Worm (Caenorhabditis elegans): ENCODE results near the gene cisd-1.

cisd-1 gene

ce11 chrII:11469574-11470108 is at the start of gene cisd-1:
Gene cisd-1, minus strand, starts transcription at chrII:11469624.
- TF ChIP-seq ztf-11 (tag; optimal IDR thresholded peaks at IDR 0.05) (no peak), ham-2 (GFP tag; optimal IDR thresholded peaks at IDR 0.05) (no peak)

- no peak for TF ChIP-seq unc-120 (tag; optimal IDR thresholded peaks at IDR 0.05; ENCODE audit: poor library complexity, severe bottlenecking)
- no peak for TF ChIP-seq unc-62 (GFP tag; optimal IDR thresholded peaks at IDR 0.05)
- no peak for TF ChIP-seq nhr-76 (tag; optimal IDR thresholded peaks at IDR 0.05)
- no peak for TF ChIP-seq mls-2 (tag; optimal IDR thresholded peaks at IDR 0.05)
- TF ChIP-seq elt-1 (tag; optimal IDR thresholded peaks at IDR 0.05; ENCODE audit: borderline replicate concordance, insufficient read depth), result no peak
- no peak for TF ChIP-seq nhr-237 (tag; optimal IDR thresholded peaks at IDR 0.05)
- no peak for TF ChIP-seq ztf-11 (tag; optimal IDR thresholded peaks at IDR 0.05)
- TF ChIP-seq ceh-43 (GFP tag; optimal IDR thresholded peaks at IDR 0.05), result no peak
- TF ChIP-seq ham-2 (GFP tag; optimal IDR thresholded peaks at IDR 0.05), result no peak
- no peak for TF ChIP-seq unc-39 (tag; optimal IDR thresholded peaks at IDR 0.05)
- TF ChIP-seq elt-3 (tag; optimal IDR thresholded peaks at IDR 0.05), result no peak
- TF ChIP-seq bed-3 (GFP tag; optimal IDR thresholded peaks at IDR 0.05), result no peak
- TF ChIP-seq lin-32 (GFP tag; optimal IDR thresholded peaks at IDR 0.05), result no peak
- TF ChIP-seq nhr-12 (tag; optimal IDR thresholded peaks at IDR 0.05), result no peak
- no peak for TF ChIP-seq tbx-8 (GFP tag; optimal IDR thresholded peaks at IDR 0.05)
- TF ChIP-seq snpc-4 (tag; optimal IDR thresholded peaks at IDR 0.05), result no peak
- no peak for TF ChIP-seq lsy-2 (tag; optimal IDR thresholded peaks at IDR 0.05)
- TF ChIP-seq lin-13 (tag; optimal IDR thresholded peaks at IDR 0.05), result no peak
These were observed 48.8 kb upstream of the cisd-1 start, which contains the start of gene B0334.10 for ce11 chrII:11518184-11518583. Gene B0334.10, plus strand, starts transcription at chrII:11518484.

ce11 chrII:11514775-11515174 is 45.4 kb upstream of the cisd-1 start, which contains the start of gene srh-44:
Gene srh-44, plus strand, starts transcription at chrII:11515075.
- TF ChIP-seq blmp-1 (tag; optimal IDR thresholded peaks at IDR 0.05) (no peak), drap-1 (GFP tag; optimal IDR thresholded peaks at IDR 0.05) (no peak), elt-3 (tag; optimal IDR thresholded peaks at IDR 0.05) (no peak), nhr-28 (tag; optimal IDR thresholded peaks at IDR 0.05) (no peak), ceh-39 (tag; optimal IDR thresholded peaks at IDR 0.05) (no peak), zip-8 (tag; optimal IDR thresholded peaks at IDR 0.05) (no peak), nhr-12 (tag; optimal IDR thresholded peaks at IDR 0.05) (no peak), cnd-1 (tag; optimal IDR thresholded peaks at IDR 0.05) (no peak), nhr-76 (tag; optimal IDR thresholded peaks at IDR 0.05) (no peak), sem-2 (GFP tag; optimal IDR thresholded peaks at IDR 0.05) (no peak), hlh-1 (tag; optimal IDR thresholded peaks at IDR 0.05) (no peak)

DNA sequence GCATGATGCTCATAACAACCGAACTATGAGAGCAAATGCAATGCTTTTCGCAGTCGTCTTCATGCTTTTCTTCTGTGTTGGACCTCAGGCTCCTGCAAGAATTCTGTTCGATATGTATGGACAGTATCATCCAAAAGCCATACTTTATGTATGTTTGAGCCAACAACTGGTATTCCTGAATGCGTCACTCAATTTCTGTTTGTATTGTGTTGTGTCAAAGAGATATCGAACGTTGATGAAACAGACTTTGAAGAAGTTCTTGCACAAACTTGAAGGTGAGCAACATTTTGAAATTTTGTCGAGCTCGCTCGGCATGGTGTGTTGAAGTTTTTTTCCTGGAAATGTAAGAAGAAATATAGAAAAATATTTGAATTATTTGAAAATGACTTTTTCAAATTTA is 43.5 kb upstream of the cisd-1 start:
- no peak for TF ChIP-seq nhr-237 (tag; optimal IDR thresholded peaks at IDR 0.05)
- no peak for TF ChIP-seq bed-3 (GFP tag; optimal IDR thresholded peaks at IDR 0.05)
- TF ChIP-seq ces-1 (GFP tag; optimal IDR thresholded peaks at IDR 0.05), result no peak
- TF ChIP-seq mab-5 (tag; optimal IDR thresholded peaks at IDR 0.05), result no peak
- no peak for TF ChIP-seq lin-13 (tag; optimal IDR thresholded peaks at IDR 0.05)
- no peak for TF ChIP-seq mls-2 (tag; optimal IDR thresholded peaks at IDR 0.05)

ce11 chrII:11510373-11510772 is 40.9 kb upstream of the cisd-1 start, which contains the start of gene npr-41:
Gene npr-41, plus strand, starts transcription at chrII:11510673.
- TF ChIP-seq ceh-43 (GFP tag; optimal IDR thresholded peaks at IDR 0.05), result no peak
- no peak for TF ChIP-seq snpc-4 (tag; optimal IDR thresholded peaks at IDR 0.05)
- no peak for TF ChIP-seq nhr-2 (tag; optimal IDR thresholded peaks at IDR 0.05)
- no peak for TF ChIP-seq elt-1 (tag; optimal IDR thresholded peaks at IDR 0.05; ENCODE audit: borderline replicate concordance, insufficient read depth)
- no peak for TF ChIP-seq ceh-39 (tag; optimal IDR thresholded peaks at IDR 0.05)
- TF ChIP-seq ztf-11 (tag; optimal IDR thresholded peaks at IDR 0.05), result no peak
- no peak for TF ChIP-seq hlh-1 (tag; optimal IDR thresholded peaks at IDR 0.05)
- TF ChIP-seq unc-62 (GFP tag; optimal IDR thresholded peaks at IDR 0.05), result no peak
- no peak for TF ChIP-seq mab-5 (tag; optimal IDR thresholded peaks at IDR 0.05)
- no peak for TF ChIP-seq nhr-28 (tag; optimal IDR thresholded peaks at IDR 0.05)
- TF ChIP-seq drap-1 (GFP tag; optimal IDR thresholded peaks at IDR 0.05), result no peak
- TF ChIP-seq flh-1 (GFP tag; optimal IDR thresholded peaks at IDR 0.05), result no peak
- no peak for TF ChIP-seq bed-3 (GFP tag; optimal IDR thresholded peaks at IDR 0.05)
- no peak for TF ChIP-seq lsy-2 (tag; optimal IDR thresholded peaks at IDR 0.05)
- no peak for TF ChIP-seq sem-2 (GFP tag; optimal IDR thresholded peaks at IDR 0.05)
- no peak for TF ChIP-seq lin-32 (GFP tag; optimal IDR thresholded peaks at IDR 0.05)
- no peak for TF ChIP-seq pha-4 (tag; optimal IDR thresholded peaks at IDR 0.05)
- TF ChIP-seq mep-1 (tag; optimal IDR thresholded peaks at IDR 0.05), result no peak
- TF ChIP-seq lin-13 (tag; optimal IDR thresholded peaks at IDR 0.05), result no peak
- TF ChIP-seq ceh-83 (GFP tag; optimal IDR thresholded peaks at IDR 0.05), result no peak
